Worm (Caenorhabditis elegans) whole organism, mixed stage, embryonic: Measurements from ENCODE around the gene wrt-4.

Experiments used
- elt-1 ChIP-seq: sonication (generic microtip); optimal IDR thresholded peaks from 2 replicates; lab custom pipeline; 2017; ENCODE audit warnings: missing genetic modification characterization, mild to moderate bottlenecking, missing compliant biosample characterization, antibody characterized with exemption, moderate library complexity, borderline replicate concordance; ENCODE audit not compliant: insufficient read depth
- nhr-76 ChIP-seq: sonication (generic microtip); optimal IDR thresholded peaks from 2 replicates; lab custom pipeline; 2017; ENCODE audit warnings: missing biosample characterization, missing genetic modification characterization
- unc-120 ChIP-seq: sonication (generic microtip); optimal IDR thresholded peaks from 2 replicates; lab custom pipeline; 2017; ENCODE audit warnings: missing genetic modification characterization, missing compliant biosample characterization; ENCODE audit not compliant: poor library complexity, severe bottlenecking
- unc-39 ChIP-seq: fragments of 150-350 bp; optimal IDR thresholded peaks from 2 replicates; lab custom pipeline; 2014; ENCODE audit warnings: missing biosample characterization, missing genetic modification characterization
- unc-62 ChIP-seq: fragments of 150-350 bp; optimal IDR thresholded peaks from 2 replicates; lab custom pipeline; 2014; ENCODE audit warnings: missing biosample characterization, missing genetic modification reagents, missing genetic modification characterization

DNA sequence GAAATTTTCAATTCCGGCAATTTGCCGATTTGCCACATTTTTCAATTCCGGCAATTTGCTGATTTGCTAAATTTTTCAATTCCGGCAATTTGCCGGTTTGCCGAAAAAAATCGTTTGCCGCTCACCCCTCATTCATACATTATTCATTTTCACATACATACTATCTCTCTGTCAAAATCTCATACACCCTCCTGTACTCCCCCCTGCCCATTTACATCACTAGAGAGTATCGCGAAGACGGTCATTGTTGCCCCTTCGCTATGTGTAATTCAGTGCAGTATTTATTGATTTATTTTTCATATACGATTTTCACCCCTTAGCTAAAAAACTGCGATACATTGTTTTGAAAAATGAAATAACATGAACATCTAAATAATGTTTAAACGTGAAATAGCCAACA is 20.6 kb downstream of the wrt-4 start:
- TF ChIP-seq elt-1 (tag; lab: Kevin White, UChicago) (no peak), nhr-76 (tag; lab: Kevin White, UChicago) (no peak), unc-120 (tag; lab: Kevin White, UChicago) (no peak), unc-62 (GFP tag; lab: Kevin White, UChicago) (no peak), unc-39 (tag; lab: Kevin White, UChicago) (no peak)
